Fruit fly (Drosophila melanogaster) whole organism, embryonic: ENCODE results near the gene Acp63F.

Source experiments
- CG10321 ChIP-seq: fragments of 200-800 bp; sonication (Bioruptor generic); IDR thresholded peaks from 2 replicates; pipeline ENCODE4 v1.3.6; 2022; ENCODE audit warnings: missing biosample characterization, missing genetic modification characterization
- CG11398 ChIP-seq: fragments of 200-800 bp; sonication (Bioruptor generic); optimal IDR thresholded peaks from 2 replicates; lab custom pipeline; 2016; ENCODE audit warnings: missing biosample characterization, missing genetic modification characterization
- CG11504 ChIP-seq: fragments of 200-800 bp; sonication (Bioruptor generic); optimal IDR thresholded peaks from 3 replicates; lab custom pipeline; 2019; ENCODE audit warnings: missing biosample characterization, mild to moderate bottlenecking, missing genetic modification characterization, moderate library complexity
- CG12219 ChIP-seq: fragments of 200-800 bp; sonication (Bioruptor generic); optimal IDR thresholded peaks from 3 replicates; lab custom pipeline; 2018; ENCODE audit warnings: missing biosample characterization, mild to moderate bottlenecking, missing genetic modification characterization
- CG1603 ChIP-seq: fragments of 200-800 bp; sonication (Bioruptor generic); optimal IDR thresholded peaks from 2 replicates; lab custom pipeline; 2019; ENCODE audit warnings: missing biosample characterization, mild to moderate bottlenecking, missing genetic modification characterization, moderate library complexity
- CG30403 ChIP-seq: fragments of 200-800 bp; sonication (Bioruptor generic); optimal IDR thresholded peaks from 3 replicates; lab custom pipeline; 2016; ENCODE audit warnings: missing biosample characterization, missing genetic modification characterization
- CG30431 ChIP-seq: fragments of 200-800 bp; sonication (Bioruptor generic); optimal IDR thresholded peaks from 2 replicates; lab custom pipeline; 2017; ENCODE audit warnings: missing biosample characterization, missing genetic modification characterization
- CG31388 ChIP-seq: fragments of 200-800 bp; sonication (Bioruptor generic); optimal IDR thresholded peaks from 2 replicates; lab custom pipeline; 2016; ENCODE audit warnings: missing biosample characterization, missing genetic modification characterization
- CG32532 ChIP-seq: fragments of 200-800 bp; sonication (Bioruptor generic); IDR thresholded peaks from 2 replicates; pipeline ENCODE4 v1.3.6; 2022; ENCODE audit warnings: missing biosample characterization, missing genetic modification characterization
- CG4360 ChIP-seq: fragments of 200-800 bp; sonication (Bioruptor generic); IDR thresholded peaks from 2 replicates; pipeline ENCODE4 v1.3.6; 2022; ENCODE audit warnings: missing biosample characterization, missing genetic modification characterization
- CG6272 ChIP-seq: fragments of 200-800 bp; sonication (Bioruptor generic); IDR thresholded peaks from 2 replicates; pipeline ENCODE4 v1.3.6; 2022; ENCODE audit warnings: missing biosample characterization, missing genetic modification characterization
- CG6813 ChIP-seq: fragments of 200-800 bp; sonication (Bioruptor generic); optimal IDR thresholded peaks from 2 replicates; lab custom pipeline; 2017; ENCODE audit warnings: missing biosample characterization, missing genetic modification characterization, mild to moderate bottlenecking, moderate library complexity, missing genetic modification reagents
- CG7556 ChIP-seq: fragments of 200-800 bp; sonication (Bioruptor generic); optimal IDR thresholded peaks from 2 replicates; lab custom pipeline; 2017; ENCODE audit warnings: missing biosample characterization, mild to moderate bottlenecking, missing genetic modification characterization
- CG7745 ChIP-seq: fragments of 200-800 bp; sonication (Bioruptor generic); optimal IDR thresholded peaks from 2 replicates; lab custom pipeline; 2018; ENCODE audit warnings: missing biosample characterization, mild to moderate bottlenecking, missing genetic modification characterization, moderate library complexity
- CG8388 ChIP-seq: fragments of 200-800 bp; sonication (Bioruptor generic); optimal IDR thresholded peaks from 2 replicates; lab custom pipeline; 2019; ENCODE audit warnings: missing biosample characterization, mild to moderate bottlenecking, missing genetic modification characterization, moderate library complexity
- CG8944 ChIP-seq: fragments of 200-800 bp; sonication (Bioruptor generic); optimal IDR thresholded peaks from 3 replicates; lab custom pipeline; 2016; ENCODE audit warnings: missing biosample characterization, missing genetic modification characterization
- CG9437 ChIP-seq: fragments of 200-800 bp; sonication (Bioruptor generic); optimal IDR thresholded peaks from 2 replicates; lab custom pipeline; 2018; ENCODE audit warnings: missing biosample characterization, mild to moderate bottlenecking, missing genetic modification characterization
- CG9817 ChIP-seq: fragments of 200-800 bp; sonication (Bioruptor generic); optimal IDR thresholded peaks from 2 replicates; lab custom pipeline; 2018; ENCODE audit warnings: missing biosample characterization, mild to moderate bottlenecking, missing genetic modification characterization, moderate library complexity
- Chrac-16 ChIP-seq: fragments of 200-800 bp; sonication (Bioruptor generic); optimal IDR thresholded peaks from 3 replicates; lab custom pipeline; 2016; ENCODE audit warnings: missing biosample characterization, missing genetic modification characterization
- D ChIP-seq, 2 experiments: fragments of 200-800 bp in 1 of 2; fragments of >200 bp in 1 of 2; sonication (Bioruptor generic) in 1 of 2; optimal IDR thresholded peaks; 2 replicates in 1 of 2; 3 replicates in 1 of 2; lab custom pipeline; 2017; ENCODE audit warnings: mild to moderate bottlenecking in 1 of 2, missing biosample characterization in 1 of 2, missing genetic modification characterization in 1 of 2, missing genetic modification reagents in 1 of 2
- D19A ChIP-seq: fragments of 200-800 bp; optimal IDR thresholded peaks from 3 replicates; lab custom pipeline; 2019; ENCODE audit warnings: missing biosample characterization, mild to moderate bottlenecking, missing genetic modification characterization, moderate library complexity
- Dek ChIP-seq: fragments of 200-800 bp; sonication (Bioruptor generic); optimal IDR thresholded peaks from 3 replicates; lab custom pipeline; 2019; ENCODE audit warnings: missing biosample characterization, mild to moderate bottlenecking, missing genetic modification characterization, moderate library complexity
- Ets65A ChIP-seq: fragments of 200-800 bp; sonication (Bioruptor generic); peaks from one replicate; lab custom pipeline; 2016; ENCODE audit warnings: missing biosample characterization, missing genetic modification characterization
- HHEX ChIP-seq: fragments of 200-800 bp; sonication (Bioruptor generic); optimal IDR thresholded peaks from 3 replicates; lab custom pipeline; 2017; ENCODE audit warnings: missing biosample characterization, mild to moderate bottlenecking, missing genetic modification characterization, missing genetic modification reagents
- HLH3B ChIP-seq: fragments of 200-800 bp; sonication (Bioruptor generic); IDR thresholded peaks from 2 replicates; pipeline ENCODE4 v1.3.6; 2022; ENCODE audit warnings: missing biosample characterization, missing genetic modification characterization
- Hr3 ChIP-seq: fragments of 200-800 bp; sonication (Bioruptor generic); optimal IDR thresholded peaks from 3 replicates; lab custom pipeline; 2016; ENCODE audit warnings: missing biosample characterization, missing genetic modification characterization
- MBD-R2 ChIP-seq: fragments of 200-800 bp; sonication (Bioruptor generic); IDR thresholded peaks from 2 replicates; pipeline ENCODE4 v1.3.6; 2022; ENCODE audit warnings: missing biosample characterization, missing genetic modification characterization
- Nf-YB ChIP-seq: fragments of 200-800 bp; sonication (Bioruptor generic); optimal IDR thresholded peaks from 3 replicates; lab custom pipeline; 2019; ENCODE audit warnings: missing biosample characterization, mild to moderate bottlenecking, missing genetic modification characterization, moderate library complexity
- Oli ChIP-seq: fragments of 200-800 bp; sonication (Bioruptor generic); optimal IDR thresholded peaks from 2 replicates; lab custom pipeline; 2018; ENCODE audit warnings: missing biosample characterization, mild to moderate bottlenecking, missing genetic modification characterization, moderate library complexity
- Sin3A ChIP-seq: fragments of >200 bp; optimal IDR thresholded peaks from 2 replicates; lab custom pipeline; 2018
- Sox102F ChIP-seq: fragments of 200-800 bp; sonication (Bioruptor generic); optimal IDR thresholded peaks from 2 replicates; lab custom pipeline; 2018; ENCODE audit warnings: missing biosample characterization, mild to moderate bottlenecking, missing genetic modification characterization, moderate library complexity
- Tbp ChIP-seq: fragments of >200 bp; optimal IDR thresholded peaks from 2 replicates; lab custom pipeline; 2018; ENCODE audit warnings: missing biosample characterization, missing genetic modification characterization
- Xbp1 ChIP-seq: fragments of 200-800 bp; sonication (Bioruptor generic); optimal IDR thresholded peaks from 3 replicates; lab custom pipeline; 2016; ENCODE audit warnings: missing biosample characterization, mild to moderate bottlenecking, missing genetic modification characterization
- abd-A ChIP-seq: fragments of 200-800 bp; sonication (Bioruptor generic); optimal IDR thresholded peaks from 3 replicates; lab custom pipeline; 2019; ENCODE audit warnings: missing biosample characterization, mild to moderate bottlenecking, missing genetic modification characterization, moderate library complexity
- ato ChIP-seq: fragments of 200-800 bp; sonication (Bioruptor generic); IDR thresholded peaks from 2 replicates; pipeline ENCODE4 v1.3.6; 2022; ENCODE audit warnings: missing biosample characterization, missing genetic modification characterization; ENCODE audit not compliant: partially characterized antibody
- cad ChIP-seq: fragments of >200 bp; optimal IDR thresholded peaks from 2 replicates; lab custom pipeline; 2017; ENCODE audit warnings: missing biosample characterization, missing genetic modification characterization
- ci ChIP-seq: fragments of 200-800 bp; sonication (Bioruptor generic); IDR thresholded peaks from 3 replicates; pipeline ENCODE4 v1.3.6; 2022; ENCODE audit warnings: missing biosample characterization, missing genetic modification characterization
- croc ChIP-seq: fragments of 200-800 bp; sonication (Bioruptor generic); conservative IDR thresholded peaks from 3 replicates; pipeline ENCODE4 v1.3.6; 2022; ENCODE audit warnings: missing biosample characterization, missing genetic modification characterization
- dm ChIP-seq: fragments of 200-800 bp; sonication (Bioruptor generic); optimal IDR thresholded peaks from 3 replicates; lab custom pipeline; 2016; ENCODE audit warnings: missing biosample characterization, missing genetic modification characterization
- en ChIP-seq: fragments of 200-800 bp; sonication (Bioruptor generic); optimal IDR thresholded peaks from 2 replicates; lab custom pipeline; 2016; ENCODE audit warnings: missing biosample characterization, missing genetic modification characterization
- fd102C ChIP-seq: fragments of 200-800 bp; sonication (Bioruptor generic); optimal IDR thresholded peaks from 2 replicates; lab custom pipeline; 2018; ENCODE audit warnings: missing biosample characterization, mild to moderate bottlenecking, missing genetic modification characterization, moderate library complexity
- her ChIP-seq: fragments of 200-800 bp; sonication (Bioruptor generic); optimal IDR thresholded peaks from 2 replicates; lab custom pipeline; 2016; ENCODE audit warnings: missing biosample characterization, missing genetic modification characterization
- kah ChIP-seq: fragments of 200-800 bp; sonication (Bioruptor generic); optimal IDR thresholded peaks from 2 replicates; lab custom pipeline; 2018; ENCODE audit warnings: missing biosample characterization, mild to moderate bottlenecking, missing genetic modification characterization
- mam ChIP-seq: fragments of 200-800 bp; sonication (Bioruptor generic); optimal IDR thresholded peaks from 3 replicates; lab custom pipeline; 2016; ENCODE audit warnings: missing biosample characterization, missing genetic modification characterization
- nerfin-1 ChIP-seq: fragments of 200-800 bp; sonication (Bioruptor generic); optimal IDR thresholded peaks from 3 replicates; lab custom pipeline; 2019; ENCODE audit warnings: missing biosample characterization, mild to moderate bottlenecking, missing genetic modification characterization, moderate library complexity
- peb ChIP-seq: fragments of 200-800 bp; sonication (Bioruptor generic); IDR thresholded peaks from 2 replicates; pipeline ENCODE4 v1.3.6; 2022; ENCODE audit warnings: missing biosample characterization, missing genetic modification characterization
- pita ChIP-seq: fragments of 200-800 bp; sonication (Bioruptor generic); optimal IDR thresholded peaks from 2 replicates; lab custom pipeline; 2017; ENCODE audit warnings: missing biosample characterization, mild to moderate bottlenecking, missing genetic modification characterization
- sim ChIP-seq: fragments of 200-800 bp; sonication (Bioruptor generic); IDR thresholded peaks from 2 replicates; pipeline ENCODE4 v1.3.6; 2022; ENCODE audit warnings: missing biosample characterization, missing genetic modification characterization
- sisA ChIP-seq: fragments of 200-800 bp; sonication (Bioruptor generic); IDR thresholded peaks from 2 replicates; pipeline ENCODE4 v1.3.6; 2022; ENCODE audit warnings: missing biosample characterization, missing genetic modification characterization
- tap ChIP-seq: fragments of 200-800 bp; optimal IDR thresholded peaks from 3 replicates; lab custom pipeline; 2019; ENCODE audit warnings: missing biosample characterization, mild to moderate bottlenecking, missing genetic modification characterization, moderate library complexity
- wek ChIP-seq: fragments of 200-800 bp; sonication (Bioruptor generic); optimal IDR thresholded peaks from 3 replicates; lab custom pipeline; 2018; ENCODE audit warnings: missing biosample characterization, mild to moderate bottlenecking, missing genetic modification characterization, moderate library complexity

The Acp63F gene

dm6 chr3L:3767825-3768224 lies 48.3 kb downstream of the Acp63F start (continued):
- no peak for TF ChIP-seq D (optimal IDR thresholded peaks at IDR 0.05; lab: Kevin White, UChicago)
- TF ChIP-seq D (GFP tag; optimal IDR thresholded peaks at IDR 0.05; lab: Kevin White, UChicago) = peak; percentile 24
- peak; percentile 92 for TF ChIP-seq ci (GFP tag; lab: Robert Waterston, UW)
- no peak for TF ChIP-seq Tbp (GFP tag; lab: Kevin White, UChicago)
- TF ChIP-seq sim (GFP tag; lab: Robert Waterston, UW) = peak; percentile 16; the same call in 1 of the 2 replicates
- peak; percentile 38; the same call in 1 of the 3 replicates for TF ChIP-seq croc (GFP tag; lab: Robert Waterston, UW)
- TF ChIP-seq wek (GFP tag; lab: Kevin White, UChicago) = peak; percentile 53
- TF ChIP-seq CG9437 = peak; percentile 32
- TF ChIP-seq CG1603 (tag; lab: Kevin White, UChicago) = peak; percentile 72
- TF ChIP-seq CG8388 = peak; percentile 39
- TF ChIP-seq Sin3A = no peak
- TF ChIP-seq CG9817 (tag; lab: Kevin White, UChicago) = peak; percentile 32
- peak; percentile 59 for TF ChIP-seq dm (GFP tag; lab: Kevin White, UChicago)
- peak; percentile 57 for TF ChIP-seq Oli (tag; lab: Kevin White, UChicago)
- peak; percentile 24; the same call in 1 of the 2 replicates for TF ChIP-seq MBD-R2 (GFP tag; lab: Robert Waterston, UW)
- TF ChIP-seq D19A (tag; lab: Kevin White, UChicago) = no peak
- peak; percentile 59 for TF ChIP-seq Chrac-16
- no peak for TF ChIP-seq kah (GFP tag; lab: Kevin White, UChicago)
- TF ChIP-seq en (GFP tag; lab: Kevin White, UChicago) = peak; percentile 71
- no peak for TF ChIP-seq CG7556 (GFP tag; lab: Kevin White, UChicago)
- TF ChIP-seq Sox102F (GFP tag; lab: Kevin White, UChicago) = peak; percentile 63
- TF ChIP-seq CG30403 = peak; percentile 47
- TF ChIP-seq cad (GFP tag; lab: Kevin White, UChicago) = no peak
- peak; percentile 40; the same call in 1 of the 2 replicates for TF ChIP-seq CG6272 (GFP tag; lab: Robert Waterston, UW)
- TF ChIP-seq CG6813 = peak; percentile 3
- TF ChIP-seq tap (tag; lab: Kevin White, UChicago) = no peak
- no peak for TF ChIP-seq pita (GFP tag; lab: Kevin White, UChicago)
- TF ChIP-seq Hr3 (GFP tag; lab: Kevin White, UChicago) = peak; percentile 54
- TF ChIP-seq CG30431 (GFP tag; lab: Kevin White, UChicago) = peak; percentile 70
- TF ChIP-seq CG31388 (GFP tag; lab: Kevin White, UChicago) = no peak
- TF ChIP-seq CG10321 (GFP tag; lab: Robert Waterston, UW) = no peak
- TF ChIP-seq CG7745 (tag; lab: Kevin White, UChicago) = no peak
- no peak for TF ChIP-seq CG4360 (GFP tag; lab: Robert Waterston, UW)
- TF ChIP-seq abd-A (tag; lab: Kevin White, UChicago) = no peak
- TF ChIP-seq Ets65A (GFP tag; lab: Kevin White, UChicago) = peak; percentile 86
- peak; percentile 70 for TF ChIP-seq CG12219 (GFP tag; lab: Kevin White, UChicago)
- 0 out of 2 replicates have a peak, but pooled peaks have one; percentile 13 for TF ChIP-seq ato (GFP tag; lab: Robert Waterston, UW)
- TF ChIP-seq HLH3B (GFP tag; lab: Robert Waterston, UW) = peak; percentile 61
- peak; percentile 9 for TF ChIP-seq mam (GFP tag; lab: Kevin White, UChicago)
- TF ChIP-seq CG32532 (GFP tag; lab: Robert Waterston, UW) = peak; percentile 74
- peak; percentile 67 for TF ChIP-seq CG8944 (GFP tag; lab: Kevin White, UChicago)
- TF ChIP-seq Nf-YB = no peak
- peak; percentile 48 for TF ChIP-seq CG11398
- TF ChIP-seq Xbp1 (GFP tag; lab: Kevin White, UChicago) = peak; percentile 83
- no peak for TF ChIP-seq nerfin-1 (tag; lab: Kevin White, UChicago)
- TF ChIP-seq her (GFP tag; lab: Kevin White, UChicago) = peak; percentile 57
- TF ChIP-seq sisA (GFP tag; lab: Robert Waterston, UW) = no peak
- TF ChIP-seq peb (GFP tag; lab: Robert Waterston, UW) = no peak
- TF ChIP-seq CG11504 (tag; lab: Kevin White, UChicago) = peak; percentile 14
- TF ChIP-seq fd102C (GFP tag; lab: Kevin White, UChicago) = no peak
- TF ChIP-seq Dek (tag; lab: Kevin White, UChicago) = peak; percentile 43
- TF ChIP-seq HHEX = peak; percentile 3
